Worm (Caenorhabditis elegans) whole organism, early embryonic: ENCODE data around the gene Y42H9AR.5.

Experiments used
- F13C5.2 ChIP-seq: sonication (generic microtip); optimal IDR thresholded peaks from 2 replicates; lab custom pipeline; 2017; ENCODE audit warnings: mild to moderate bottlenecking, missing genetic modification characterization, inconsistent platforms, missing compliant biosample characterization
- aly-1 ChIP-seq: sonication (generic microtip); optimal IDR thresholded peaks from 2 replicates; lab custom pipeline; 2016; ENCODE audit warnings: missing genetic modification characterization, missing compliant biosample characterization
- ama-1 ChIP-seq: fragments of 150-350 bp; optimal IDR thresholded peaks from 2 replicates; lab custom pipeline; 2014
- ceh-13 ChIP-seq: fragments of 200-800 bp; sonication (Bioruptor generic); optimal IDR thresholded peaks from 2 replicates; lab custom pipeline; 2018; ENCODE audit warnings: mild to moderate bottlenecking, missing genetic modification characterization, missing compliant biosample characterization
- ets-7 ChIP-seq: sonication (generic microtip); optimal IDR thresholded peaks from 2 replicates; lab custom pipeline; 2016; ENCODE audit warnings: missing genotype, missing genetic modification characterization, missing compliant biosample characterization
- flt-1 ChIP-seq: fragments of 200-800 bp; sonication (Bioruptor generic); IDR thresholded peaks from 2 replicates; pipeline ENCODE4 v1.3.6; 2022; ENCODE audit warnings: missing genetic modification characterization, missing compliant biosample characterization
- hmg-4 ChIP-seq: fragments of 200-800 bp; sonication (Bioruptor generic); optimal IDR thresholded peaks from 2 replicates; lab custom pipeline; 2018; ENCODE audit warnings: mild to moderate bottlenecking, missing genetic modification characterization, missing compliant biosample characterization
- hnd-1 ChIP-seq: sonication (generic microtip); optimal IDR thresholded peaks from 2 replicates; lab custom pipeline; 2016; ENCODE audit warnings: missing genetic modification characterization, missing compliant biosample characterization
- tbx-11 ChIP-seq: fragments of 200-800 bp; sonication (Bioruptor generic); IDR thresholded peaks from 2 replicates; pipeline ENCODE4 v1.3.6; 2022; ENCODE audit warnings: missing genetic modification characterization, missing compliant biosample characterization
- tbx-37 ChIP-seq: fragments of 200-800 bp; sonication (Bioruptor generic); conservative IDR thresholded peaks from 2 replicates; pipeline ENCODE4 v1.3.6; 2022; ENCODE audit warnings: missing genetic modification reagents, missing genetic modification characterization, missing compliant biosample characterization

DNA sequence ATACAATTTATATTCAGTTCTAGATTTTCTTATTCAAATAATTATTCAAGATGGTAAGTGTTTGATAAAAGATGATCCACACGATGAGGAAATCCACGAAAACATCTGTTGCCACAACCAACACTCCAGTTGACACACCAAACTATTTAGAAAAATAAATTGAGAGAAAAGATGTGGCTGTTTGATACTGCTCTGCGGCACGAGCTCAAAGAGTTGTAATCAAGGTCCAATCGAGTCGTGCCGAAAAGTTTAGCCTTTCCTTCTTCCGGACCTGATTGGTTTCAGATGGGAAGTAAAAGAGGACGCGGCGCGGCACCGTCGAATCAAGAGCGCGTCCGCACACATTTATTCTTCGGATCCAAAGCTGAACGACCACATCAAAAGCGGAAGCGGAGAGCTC is 34.2 kb downstream of the Y42H9AR.5 start:
- TF ChIP-seq tbx-37 (GFP tag; lab: Robert Waterston, UW) (no peak), F13C5.2 (tag; lab: Kevin White, UChicago) (no peak), ama-1 (lab: Kevin White, UChicago) (no peak), ets-7 (tag; lab: Kevin White, UChicago) (no peak), hmg-4 (GFP tag; lab: Kevin White, UChicago) (no peak), hnd-1 (no peak), tbx-11 (GFP tag; lab: Robert Waterston, UW) (no peak), flt-1 (GFP tag; lab: Robert Waterston, UW) (no peak), ceh-13 (no peak), aly-1 (tag; lab: Kevin White, UChicago) (no peak)
